Fruit fly (Drosophila melanogaster) whole organism, embryonic: Measurements from ENCODE around the gene ClpP.

Source experiments
- Adf1 ChIP-seq: fragments of 200-800 bp; sonication (Bioruptor generic); IDR thresholded peaks from 2 replicates; pipeline ENCODE4 v1.3.6; 2022; ENCODE audit warnings: missing biosample characterization, missing genetic modification characterization
- Aef1 ChIP-seq: fragments of 200-800 bp; sonication (Bioruptor generic); IDR thresholded peaks from 3 replicates; pipeline ENCODE4 v1.3.6; 2022; ENCODE audit warnings: missing biosample characterization, missing genetic modification characterization
- CG10654 ChIP-seq: fragments of 200-800 bp; sonication (Bioruptor generic); optimal IDR thresholded peaks from 2 replicates; lab custom pipeline; 2016; ENCODE audit warnings: missing biosample characterization, missing genetic modification characterization
- CG11456 ChIP-seq: fragments of 200-800 bp; sonication (Bioruptor generic); IDR thresholded peaks from 3 replicates; pipeline ENCODE4 v1.3.6; 2022; ENCODE audit warnings: missing biosample characterization, missing genetic modification characterization
- CG15073 ChIP-seq: fragments of 200-800 bp; sonication (Bioruptor generic); optimal IDR thresholded peaks from 2 replicates; lab custom pipeline; 2016; ENCODE audit warnings: missing biosample characterization, missing genetic modification characterization
- CG15514 ChIP-seq: fragments of 200-800 bp; sonication (Bioruptor generic); optimal IDR thresholded peaks from 3 replicates; lab custom pipeline; 2017; ENCODE audit warnings: missing biosample characterization, missing genetic modification characterization, mild to moderate bottlenecking, moderate library complexity, missing genetic modification reagents
- CG1647 ChIP-seq: fragments of 200-800 bp; sonication (Bioruptor generic); optimal IDR thresholded peaks from 3 replicates; lab custom pipeline; 2016; ENCODE audit warnings: missing biosample characterization, missing genetic modification characterization
- CG17568 ChIP-seq: fragments of 200-800 bp; sonication (Bioruptor generic); optimal IDR thresholded peaks from 2 replicates; lab custom pipeline; 2018; ENCODE audit warnings: missing biosample characterization, mild to moderate bottlenecking, missing genetic modification characterization, moderate library complexity
- CG1792 ChIP-seq: fragments of 200-800 bp; sonication (Bioruptor generic); optimal IDR thresholded peaks from 2 replicates; lab custom pipeline; 2016; ENCODE audit warnings: missing biosample characterization, missing genetic modification characterization
- CG2116 ChIP-seq: fragments of 200-800 bp; sonication (Bioruptor generic); optimal IDR thresholded peaks from 3 replicates; lab custom pipeline; 2018; ENCODE audit warnings: missing biosample characterization, mild to moderate bottlenecking, missing genetic modification characterization
- CG30431 ChIP-seq: fragments of 200-800 bp; sonication (Bioruptor generic); optimal IDR thresholded peaks from 2 replicates; lab custom pipeline; 2017; ENCODE audit warnings: missing biosample characterization, missing genetic modification characterization
- CG32772 ChIP-seq: fragments of 200-800 bp; sonication (Bioruptor generic); IDR thresholded peaks from 2 replicates; pipeline ENCODE4 v1.3.6; 2022; ENCODE audit warnings: missing biosample characterization, missing genetic modification characterization
- CG7556 ChIP-seq: fragments of 200-800 bp; sonication (Bioruptor generic); optimal IDR thresholded peaks from 2 replicates; lab custom pipeline; 2017; ENCODE audit warnings: missing biosample characterization, mild to moderate bottlenecking, missing genetic modification characterization
- CG8089 ChIP-seq: fragments of 200-800 bp; sonication (Bioruptor generic); optimal IDR thresholded peaks from 3 replicates; lab custom pipeline; 2016; ENCODE audit warnings: missing biosample characterization, missing genetic modification characterization
- D ChIP-seq, 2 experiments: fragments of 200-800 bp in 1 of 2; fragments of >200 bp in 1 of 2; sonication (Bioruptor generic) in 1 of 2; optimal IDR thresholded peaks; 2 replicates in 1 of 2; 3 replicates in 1 of 2; lab custom pipeline; 2017; ENCODE audit warnings: mild to moderate bottlenecking in 1 of 2, missing biosample characterization in 1 of 2, missing genetic modification characterization in 1 of 2, missing genetic modification reagents in 1 of 2
- Doc2 ChIP-seq: fragments of 200-800 bp; sonication (Bioruptor generic); IDR thresholded peaks from 2 replicates; pipeline ENCODE4 v1.3.6; 2022; ENCODE audit warnings: missing biosample characterization, missing genetic modification characterization
- Drgx ChIP-seq: fragments of 200-800 bp; sonication (Bioruptor generic); IDR thresholded peaks from 2 replicates; pipeline ENCODE4 v1.3.6; 2022; ENCODE audit warnings: missing biosample characterization, missing genetic modification characterization
- Eip74EF ChIP-seq, 2 experiments: fragments of 200-800 bp in 1 of 2; fragments of >200 bp in 1 of 2; sonication (Bioruptor generic) in 1 of 2; optimal IDR thresholded peaks; 2 replicates each; lab custom pipeline; 2017 to 2019; ENCODE audit warnings: missing biosample characterization in 2 of 2, missing genetic modification characterization in 2 of 2, mild to moderate bottlenecking in 1 of 2, moderate library complexity in 1 of 2
- Hmr ChIP-seq: fragments of 200-800 bp; sonication (Bioruptor generic); optimal IDR thresholded peaks from 3 replicates; lab custom pipeline; 2017; ENCODE audit warnings: mild to moderate bottlenecking, missing biosample characterization, missing genetic modification reagents, missing genetic modification characterization
- Jarid2 ChIP-seq: fragments of 200-800 bp; sonication (Bioruptor generic); optimal IDR thresholded peaks from 3 replicates; lab custom pipeline; 2017; ENCODE audit warnings: mild to moderate bottlenecking, missing biosample characterization, missing genetic modification reagents, missing genetic modification characterization
- Oaz ChIP-seq: fragments of 200-800 bp; sonication (Bioruptor generic); IDR thresholded peaks from 2 replicates; pipeline ENCODE4 v1.3.6; 2022; ENCODE audit warnings: missing biosample characterization, missing genetic modification characterization
- Ravus ChIP-seq: fragments of 200-800 bp; sonication (Bioruptor generic); IDR thresholded peaks from 2 replicates; pipeline ENCODE4 v1.3.6; 2022; ENCODE audit warnings: missing biosample characterization, missing genetic modification characterization
- Sin3A ChIP-seq: fragments of >200 bp; optimal IDR thresholded peaks from 2 replicates; lab custom pipeline; 2018
- Tbp ChIP-seq: fragments of >200 bp; optimal IDR thresholded peaks from 2 replicates; lab custom pipeline; 2018; ENCODE audit warnings: missing biosample characterization, missing genetic modification characterization
- Vsx1 ChIP-seq: fragments of 200-800 bp; sonication (Bioruptor generic); optimal IDR thresholded peaks from 2 replicates; lab custom pipeline; 2017; ENCODE audit warnings: missing biosample characterization, mild to moderate bottlenecking, missing genetic modification characterization, missing genetic modification reagents
- YL-1 ChIP-seq: fragments of 200-800 bp; sonication (Bioruptor generic); optimal IDR thresholded peaks from 3 replicates; lab custom pipeline; 2017; ENCODE audit warnings: missing biosample characterization, mild to moderate bottlenecking, missing genetic modification characterization
- ab ChIP-seq: fragments of 200-800 bp; sonication (Bioruptor generic); optimal IDR thresholded peaks from 2 replicates; lab custom pipeline; 2016; ENCODE audit warnings: missing biosample characterization, missing genetic modification characterization
- amos ChIP-seq: fragments of 200-800 bp; sonication (Bioruptor generic); IDR thresholded peaks from 2 replicates; pipeline ENCODE4 v1.3.6; 2022; ENCODE audit warnings: missing biosample characterization, missing genetic modification characterization; ENCODE audit not compliant: partially characterized antibody
- ara ChIP-seq: fragments of 200-800 bp; sonication (Bioruptor generic); IDR thresholded peaks from 2 replicates; pipeline ENCODE4 v1.3.6; 2022; ENCODE audit warnings: missing biosample characterization, missing genetic modification characterization
- cg ChIP-seq: fragments of 200-800 bp; sonication (Bioruptor generic); optimal IDR thresholded peaks from 3 replicates; lab custom pipeline; 2019; ENCODE audit warnings: missing biosample characterization, mild to moderate bottlenecking, missing genetic modification characterization, moderate library complexity
- crp ChIP-seq, 2 experiments: fragments of 200-800 bp; sonication (Bioruptor generic); optimal IDR thresholded peaks; 2 replicates in 1 of 2; 3 replicates in 1 of 2; lab custom pipeline; 2017; ENCODE audit warnings: missing biosample characterization in 2 of 2, missing genetic modification characterization in 2 of 2, mild to moderate bottlenecking in 1 of 2, moderate library complexity in 1 of 2
- disco-r ChIP-seq: fragments of 200-800 bp; sonication (Bioruptor generic); optimal IDR thresholded peaks from 2 replicates; lab custom pipeline; 2016; ENCODE audit warnings: missing biosample characterization, missing genetic modification characterization
- dmrt99B ChIP-seq: fragments of 200-800 bp; sonication (Bioruptor generic); optimal IDR thresholded peaks from 2 replicates; lab custom pipeline; 2018; ENCODE audit warnings: missing biosample characterization, mild to moderate bottlenecking, missing genetic modification characterization, moderate library complexity
- exex ChIP-seq: fragments of 200-800 bp; sonication (Bioruptor generic); optimal IDR thresholded peaks from 4 replicates; lab custom pipeline; 2018; ENCODE audit warnings: missing biosample characterization, mild to moderate bottlenecking, missing genetic modification characterization, moderate library complexity
- grn ChIP-seq: fragments of 200-800 bp; sonication (Bioruptor generic); optimal IDR thresholded peaks from 3 replicates; lab custom pipeline; 2017; ENCODE audit warnings: missing biosample characterization, missing genetic modification characterization
- gro ChIP-seq: fragments of 200-800 bp; sonication (Bioruptor generic); optimal IDR thresholded peaks from 2 replicates; lab custom pipeline; 2016; ENCODE audit warnings: missing biosample characterization, missing genetic modification characterization
- ham ChIP-seq: fragments of 200-800 bp; sonication (Bioruptor generic); IDR thresholded peaks from 2 replicates; pipeline ENCODE4 v1.3.6; 2022; ENCODE audit warnings: missing biosample characterization, missing genetic modification characterization
- hb ChIP-seq: fragments of 200-800 bp; sonication (Bioruptor generic); IDR thresholded peaks from 3 replicates; pipeline ENCODE4 v1.3.6; 2022; ENCODE audit warnings: missing biosample characterization, missing genetic modification characterization; ENCODE audit not compliant: partially characterized antibody
- klu ChIP-seq: fragments of 200-800 bp; sonication (Bioruptor generic); IDR thresholded peaks from 2 replicates; pipeline ENCODE4 v1.3.6; 2022; ENCODE audit warnings: missing biosample characterization, missing genetic modification characterization
- oc ChIP-seq: fragments of 200-800 bp; sonication (Bioruptor generic); optimal IDR thresholded peaks from 2 replicates; lab custom pipeline; 2018; ENCODE audit warnings: missing biosample characterization, mild to moderate bottlenecking, missing genetic modification characterization, moderate library complexity
- pros ChIP-seq: fragments of 200-800 bp; sonication (Bioruptor generic); optimal IDR thresholded peaks from 3 replicates; lab custom pipeline; 2019; ENCODE audit warnings: missing biosample characterization, mild to moderate bottlenecking, missing genetic modification characterization, moderate library complexity
- pum ChIP-seq: fragments of 200-800 bp; sonication (Bioruptor generic); optimal IDR thresholded peaks from 2 replicates; lab custom pipeline; 2016; ENCODE audit warnings: missing biosample characterization, missing genetic modification characterization
- run ChIP-seq: fragments of 200-800 bp; sonication (Bioruptor generic); optimal IDR thresholded peaks from 3 replicates; lab custom pipeline; 2018; ENCODE audit warnings: missing biosample characterization, mild to moderate bottlenecking, missing genetic modification characterization
- scrt ChIP-seq: fragments of 200-800 bp; sonication (Bioruptor generic); optimal IDR thresholded peaks from 2 replicates; lab custom pipeline; 2018; ENCODE audit warnings: missing biosample characterization, mild to moderate bottlenecking, missing genetic modification characterization, moderate library complexity
- slp2 ChIP-seq: fragments of 200-800 bp; sonication (Bioruptor generic); optimal IDR thresholded peaks from 2 replicates; lab custom pipeline; 2016; ENCODE audit warnings: missing biosample characterization, missing genetic modification characterization
- sr ChIP-seq: fragments of 200-800 bp; sonication (Bioruptor generic); IDR thresholded peaks from 3 replicates; pipeline ENCODE4 v1.3.6; 2022; ENCODE audit warnings: missing biosample characterization, missing genetic modification characterization
- stwl ChIP-seq: fragments of 200-800 bp; sonication (Bioruptor generic); optimal IDR thresholded peaks from 3 replicates; lab custom pipeline; 2018; ENCODE audit warnings: missing biosample characterization, mild to moderate bottlenecking, missing genetic modification characterization, moderate library complexity
- tio ChIP-seq: fragments of 200-800 bp; sonication (Bioruptor generic); optimal IDR thresholded peaks from 2 replicates; lab custom pipeline; 2017; ENCODE audit warnings: missing biosample characterization, missing genetic modification characterization, inconsistent platforms
- unc-4 ChIP-seq: fragments of 200-800 bp; sonication (Bioruptor generic); IDR thresholded peaks from 2 replicates; pipeline ENCODE4 v1.3.6; 2022; ENCODE audit warnings: missing biosample characterization, missing genetic modification characterization; ENCODE audit not compliant: partially characterized antibody
- yki ChIP-seq: fragments of >200 bp; optimal IDR thresholded peaks from 3 replicates; lab custom pipeline; 2018

Gene ClpP

dm6 chr2L:10381890-10382450 is 25.4 kb downstream of the ClpP start, which contains the start of gene CG5096 (continued):
- TF ChIP-seq Eip74EF (GFP tag; optimal IDR thresholded peaks at IDR 0.05; lab: Kevin White, UChicago) = peak in 1 of 2 experiments; percentile 87
- peak; percentile 71 for TF ChIP-seq klu (GFP tag; lab: Robert Waterston, UW)
- peak; percentile 53 for TF ChIP-seq pum (GFP tag; lab: Kevin White, UChicago)
- no peak for TF ChIP-seq Sin3A
- peak; percentile 67 for TF ChIP-seq CG10654 (GFP tag; lab: Kevin White, UChicago)
- no peak; the same call in 2 of the 3 replicates for TF ChIP-seq sr
- peak; percentile 78 for TF ChIP-seq CG1792 (GFP tag; lab: Kevin White, UChicago)
- TF ChIP-seq CG17568 (GFP tag; lab: Kevin White, UChicago) = peak; percentile 86
- TF ChIP-seq Doc2 (GFP tag; lab: Robert Waterston, UW) = no peak
- TF ChIP-seq Tbp (GFP tag; lab: Kevin White, UChicago) = no peak
- TF ChIP-seq tio (GFP tag; lab: Kevin White, UChicago) = peak; percentile 68
- TF ChIP-seq disco-r (GFP tag; lab: Kevin White, UChicago) = peak; percentile 59
- no peak for TF ChIP-seq amos (GFP tag; lab: Robert Waterston, UW)
- TF ChIP-seq Oaz = peak; percentile 85
- TF ChIP-seq slp2 (GFP tag; lab: Kevin White, UChicago) = peak; percentile 47
- TF ChIP-seq CG32772 = peak; percentile 79
- peak; percentile 88 for TF ChIP-seq Aef1 (GFP tag; lab: Robert Waterston, UW)
- TF ChIP-seq pros (GFP tag; lab: Kevin White, UChicago) = no peak
- peak; percentile 90 for TF ChIP-seq scrt
- TF ChIP-seq CG1647 (GFP tag; lab: Kevin White, UChicago) = peak; percentile 67
- TF ChIP-seq CG15073 (GFP tag; lab: Kevin White, UChicago) = peak; percentile 16
- TF ChIP-seq Drgx (GFP tag; lab: Robert Waterston, UW) = peak; percentile 45; the same call in 1 of the 2 replicates
- TF ChIP-seq Adf1 (GFP tag; lab: Robert Waterston, UW) = peak; percentile 76
- peak; percentile 85 for TF ChIP-seq CG15514
- peak; percentile 92 for TF ChIP-seq dmrt99B (tag; lab: Kevin White, UChicago)
- no peak for TF ChIP-seq D (optimal IDR thresholded peaks at IDR 0.05; lab: Kevin White, UChicago)
- TF ChIP-seq D (GFP tag; optimal IDR thresholded peaks at IDR 0.05; lab: Kevin White, UChicago) = peak; percentile 64
- TF ChIP-seq cg (GFP tag; lab: Kevin White, UChicago) = no peak
- TF ChIP-seq Hmr (GFP tag; lab: Kevin White, UChicago) = peak; percentile 94
- TF ChIP-seq yki (lab: Kevin White, UChicago) = no peak
- TF ChIP-seq exex (tag; lab: Kevin White, UChicago) = peak; percentile 97
- TF ChIP-seq ara (GFP tag; lab: Robert Waterston, UW) = peak; percentile 79
- peak; percentile 55; the same call in 1 of the 2 replicates for TF ChIP-seq ham (GFP tag; lab: Robert Waterston, UW)
- TF ChIP-seq run (tag; lab: Kevin White, UChicago) = peak; percentile 83
- peak; percentile 81 for TF ChIP-seq CG7556 (GFP tag; lab: Kevin White, UChicago)
- peak in 1 of 2 experiments; percentile 37 for TF ChIP-seq crp (GFP tag; optimal IDR thresholded peaks at IDR 0.05; lab: Kevin White, UChicago)
- TF ChIP-seq Ravus (GFP tag; lab: Robert Waterston, UW) = peak; percentile 60
- TF ChIP-seq oc (tag; lab: Kevin White, UChicago) = no peak
- no peak for TF ChIP-seq unc-4
- peak; percentile 52 for TF ChIP-seq CG30431 (GFP tag; lab: Kevin White, UChicago)
- no peak for TF ChIP-seq hb (GFP tag; lab: Robert Waterston, UW)
- peak; percentile 87 for TF ChIP-seq CG11456 (GFP tag; lab: Robert Waterston, UW)
- TF ChIP-seq gro = peak; percentile 90
- TF ChIP-seq grn (GFP tag; lab: Kevin White, UChicago) = peak; percentile 97
- TF ChIP-seq YL-1 (GFP tag; lab: Kevin White, UChicago) = peak; percentile 35
- TF ChIP-seq Jarid2 (GFP tag; lab: Kevin White, UChicago) = no peak
- no peak for TF ChIP-seq ab
- TF ChIP-seq Vsx1 (GFP tag; lab: Kevin White, UChicago) = peak; percentile 67
- no peak for TF ChIP-seq stwl (tag; lab: Kevin White, UChicago)
- TF ChIP-seq CG2116 = peak; percentile 49
- TF ChIP-seq CG8089 (GFP tag; lab: Kevin White, UChicago) = peak; percentile 64
